Worm (Caenorhabditis elegans) whole organism, L1 larva: ENCODE measurements around the gene F14F7.4.

Experiments
- F16B12.6 ChIP-seq: fragments of 150-350 bp; optimal IDR thresholded peaks from 2 replicates; lab custom pipeline; 2014; ENCODE audit warnings: missing biosample characterization, missing genetic modification characterization
- Y116A8C.19 ChIP-seq: sonication (generic microtip); optimal IDR thresholded peaks from 2 replicates; lab custom pipeline; 2016; ENCODE audit warnings: missing compliant biosample characterization, missing genetic modification characterization, borderline replicate concordance
- aha-1 ChIP-seq: fragments of 150-350 bp; optimal IDR thresholded peaks from 2 replicates; lab custom pipeline; 2014; ENCODE audit warnings: missing biosample characterization, missing genetic modification characterization
- ceh-8 ChIP-seq: fragments of 200-800 bp; sonication (Bioruptor generic); optimal IDR thresholded peaks from 2 replicates; lab custom pipeline; 2018; ENCODE audit warnings: mild to moderate bottlenecking, missing genetic modification characterization, moderate library complexity, missing compliant biosample characterization
- ceh-82 ChIP-seq, 3 experiments: fragments of 150-350 bp in 1 of 3; sonication (generic microtip) in 2 of 3; optimal IDR thresholded peaks; 2 replicates each; lab custom pipeline; 2014 to 2017; ENCODE audit warnings: missing biosample characterization in 3 of 3, missing genetic modification characterization in 3 of 3
- ceh-88 ChIP-seq: fragments of 200-800 bp; sonication (Bioruptor generic); IDR thresholded peaks from 2 replicates; pipeline ENCODE4 v1.3.6; 2022; ENCODE audit warnings: missing genetic modification characterization, missing compliant biosample characterization
- dsc-1 ChIP-seq: sonication (generic microtip); optimal IDR thresholded peaks from 2 replicates; lab custom pipeline; 2016; ENCODE audit warnings: mild to moderate bottlenecking, missing genetic modification characterization, missing compliant biosample characterization
- efl-1 ChIP-seq, 4 experiments: fragments of 150-350 bp; optimal IDR thresholded peaks in 3 of 4; peaks in 1 of 4; 1 replicate in 1 of 4; 2 replicates in 3 of 4; lab custom pipeline; 2014; ENCODE audit warnings: missing biosample characterization in 2 of 4, missing genetic modification characterization in 2 of 4, missing genetic modification reagents in 2 of 4
- egl-13 ChIP-seq: sonication (generic microtip); optimal IDR thresholded peaks from 2 replicates; lab custom pipeline; 2016; ENCODE audit warnings: missing genotype, missing genetic modification reagents, missing genetic modification characterization, missing compliant biosample characterization
- egl-27 ChIP-seq, 2 experiments: fragments of 150-350 bp in 1 of 2; sonication (generic microtip); optimal IDR thresholded peaks; 3 replicates each; lab custom pipeline; 2017 to 2018; ENCODE audit warnings: missing biosample characterization in 2 of 2, missing genetic modification characterization in 2 of 2, missing genetic modification reagents in 2 of 2
- elt-2 ChIP-seq: sonication (generic microtip); optimal IDR thresholded peaks from 2 replicates; lab custom pipeline; 2016; ENCODE audit warnings: missing genetic modification characterization, mild to moderate bottlenecking, inconsistent platforms, missing compliant biosample characterization, missing genetic modification reagents
- elt-3 ChIP-seq, 6 experiments: fragments of 150-350 bp in 1 of 6; sonication (generic microtip); optimal IDR thresholded peaks; 2 replicates each; lab custom pipeline; 2017 to 2018; ENCODE audit warnings: missing biosample characterization in 6 of 6, missing genetic modification characterization in 6 of 6, inconsistent platforms in 1 of 6
- fkh-4 ChIP-seq: sonication (generic microtip); optimal IDR thresholded peaks from 2 replicates; lab custom pipeline; 2016; ENCODE audit warnings: missing compliant biosample characterization, missing genetic modification characterization, borderline replicate concordance
- fos-1 ChIP-seq: fragments of 150-350 bp; optimal IDR thresholded peaks from 2 replicates; lab custom pipeline; 2014; ENCODE audit warnings: missing biosample characterization, missing genetic modification characterization
- grh-1 ChIP-seq: fragments of 200-800 bp; sonication (Bioruptor generic); IDR thresholded peaks from 2 replicates; pipeline ENCODE4 v1.3.6; 2022; ENCODE audit warnings: missing genetic modification reagents, missing genetic modification characterization, missing compliant biosample characterization
- irx-1 ChIP-seq: sonication (generic microtip); optimal IDR thresholded peaks from 2 replicates; lab custom pipeline; 2016; ENCODE audit warnings: missing genetic modification characterization, missing compliant biosample characterization
- isw-1 ChIP-seq: fragments of 200-800 bp; sonication (Bioruptor generic); IDR thresholded peaks from 2 replicates; pipeline ENCODE4 v1.3.6; 2022; ENCODE audit warnings: missing genetic modification characterization, missing compliant biosample characterization
- lin-14 ChIP-seq: fragments of 200-800 bp; sonication (Bioruptor generic); optimal IDR thresholded peaks from 2 replicates; lab custom pipeline; 2018; ENCODE audit warnings: mild to moderate bottlenecking, missing genetic modification characterization, moderate library complexity, missing compliant biosample characterization
- lin-35 ChIP-seq, 2 experiments: fragments of 150-350 bp; optimal IDR thresholded peaks; 2 replicates each; lab custom pipeline; 2014; ENCODE audit warnings: missing biosample characterization in 2 of 2, missing genetic modification characterization in 2 of 2, missing genetic modification reagents in 2 of 2
- lin-39 ChIP-seq: fragments of 150-350 bp; optimal IDR thresholded peaks from 2 replicates; lab custom pipeline; 2014; ENCODE audit warnings: missing biosample characterization, missing genetic modification reagents, missing genetic modification characterization
- lir-3 ChIP-seq: sonication (generic microtip); optimal IDR thresholded peaks from 2 replicates; lab custom pipeline; 2016; ENCODE audit warnings: mild to moderate bottlenecking, missing genetic modification characterization, moderate library complexity, missing compliant biosample characterization; ENCODE audit not compliant: poor library complexity
- mdl-1 ChIP-seq, 2 experiments: fragments of 150-350 bp; optimal IDR thresholded peaks; 2 replicates each; lab custom pipeline; 2014 to 2017; ENCODE audit warnings: missing biosample characterization in 2 of 2, missing genetic modification characterization in 2 of 2, inconsistent platforms in 1 of 2
- mef-2 ChIP-seq: fragments of 150-350 bp; optimal IDR thresholded peaks from 2 replicates; lab custom pipeline; 2014; ENCODE audit warnings: missing biosample characterization, missing genetic modification characterization
- nhr-11 ChIP-seq: fragments of 150-350 bp; optimal IDR thresholded peaks from 2 replicates; lab custom pipeline; 2014; ENCODE audit warnings: missing biosample characterization, missing genetic modification characterization
- nhr-19 ChIP-seq: fragments of 200-800 bp; sonication (Bioruptor generic); conservative IDR thresholded peaks from 2 replicates; pipeline ENCODE4 v1.3.6; 2022; ENCODE audit warnings: missing genetic modification characterization, missing compliant biosample characterization
- nhr-20 ChIP-seq: sonication (generic microtip); optimal IDR thresholded peaks from 2 replicates; lab custom pipeline; 2016; ENCODE audit warnings: mild to moderate bottlenecking, missing genetic modification characterization, missing compliant biosample characterization
- nhr-237 ChIP-seq: fragments of 150-350 bp; optimal IDR thresholded peaks from 2 replicates; lab custom pipeline; 2014; ENCODE audit warnings: missing biosample characterization, missing genetic modification characterization
- nhr-28 ChIP-seq: fragments of 150-350 bp; optimal IDR thresholded peaks from 2 replicates; lab custom pipeline; 2014; ENCODE audit warnings: missing biosample characterization, missing genetic modification characterization
- nhr-47 ChIP-seq: sonication (generic microtip); optimal IDR thresholded peaks from 2 replicates; lab custom pipeline; 2016; ENCODE audit warnings: mild to moderate bottlenecking, missing genetic modification characterization, moderate library complexity, missing compliant biosample characterization
- nhr-77 ChIP-seq: fragments of 150-350 bp; optimal IDR thresholded peaks from 2 replicates; lab custom pipeline; 2014; ENCODE audit warnings: missing biosample characterization, missing genetic modification characterization
- nhr-90 ChIP-seq: sonication (generic microtip); optimal IDR thresholded peaks from 2 replicates; lab custom pipeline; 2016; ENCODE audit warnings: mild to moderate bottlenecking, missing genetic modification characterization, missing compliant biosample characterization; ENCODE audit not compliant: poor library complexity
- pag-3 ChIP-seq: sonication (generic microtip); optimal IDR thresholded peaks from 2 replicates; lab custom pipeline; 2017; ENCODE audit warnings: missing genetic modification characterization, mild to moderate bottlenecking, missing compliant biosample characterization, antibody characterized with exemption, borderline replicate concordance; ENCODE audit not compliant: insufficient read depth
- pax-3 ChIP-seq: fragments of 200-800 bp; sonication (Bioruptor generic); optimal IDR thresholded peaks from 2 replicates; lab custom pipeline; 2018; ENCODE audit warnings: mild to moderate bottlenecking, missing genetic modification characterization, moderate library complexity, missing compliant biosample characterization
- rnt-1 ChIP-seq: sonication (generic microtip); optimal IDR thresholded peaks from 2 replicates; lab custom pipeline; 2016; ENCODE audit warnings: mild to moderate bottlenecking, missing genetic modification characterization, moderate library complexity, missing compliant biosample characterization
- snpc-4 ChIP-seq: fragments of 150-350 bp; optimal IDR thresholded peaks from 2 replicates; lab custom pipeline; 2014; ENCODE audit warnings: missing biosample characterization, missing genetic modification characterization
- sox-4 ChIP-seq: sonication (generic microtip); optimal IDR thresholded peaks from 2 replicates; lab custom pipeline; 2016; ENCODE audit warnings: missing genetic modification characterization, missing compliant biosample characterization
- sup-37 ChIP-seq: fragments of 200-800 bp; sonication (Bioruptor generic); optimal IDR thresholded peaks from 2 replicates; lab custom pipeline; 2018; ENCODE audit warnings: mild to moderate bottlenecking, missing genetic modification characterization, missing compliant biosample characterization
- unc-130 ChIP-seq: fragments of 150-350 bp; optimal IDR thresholded peaks from 2 replicates; lab custom pipeline; 2017; ENCODE audit warnings: missing biosample characterization, missing genetic modification characterization, inconsistent platforms
- unc-30 ChIP-seq: sonication (generic microtip); optimal IDR thresholded peaks from 2 replicates; lab custom pipeline; 2017; ENCODE audit warnings: missing biosample characterization, missing genetic modification characterization
- unc-62 ChIP-seq: fragments of 150-350 bp; optimal IDR thresholded peaks from 2 replicates; lab custom pipeline; 2014; ENCODE audit warnings: missing biosample characterization, missing genetic modification reagents, missing genetic modification characterization
- unc-98 ChIP-seq: fragments of 200-800 bp; sonication (Bioruptor generic); IDR thresholded peaks from 2 replicates; pipeline ENCODE4 v1.3.6; 2022; ENCODE audit warnings: missing genetic modification characterization, missing compliant biosample characterization
- xbp-1 ChIP-seq: sonication (generic microtip); optimal IDR thresholded peaks from 2 replicates; lab custom pipeline; 2016; ENCODE audit warnings: missing genetic modification characterization, missing compliant biosample characterization
- ztf-11 ChIP-seq, 2 experiments: sonication (generic microtip); optimal IDR thresholded peaks; 2 replicates each; lab custom pipeline; 2016 to 2017; ENCODE audit warnings: missing genetic modification characterization in 2 of 2, missing biosample characterization in 1 of 2, missing compliant biosample characterization in 1 of 2

F14F7.4 gene

ce11 chrIII:13061136-13061535, 31.6 kb upstream of the F14F7.4 start (continued):
- TF ChIP-seq elt-3 (tag; optimal IDR thresholded peaks at IDR 0.05; lab: Kevin White, UChicago) (peak in 2 of 6 experiments; percentile 71 to 83), sup-37 (peak; percentile 74), pax-3 (tag; lab: Kevin White, UChicago) (peak; percentile 88), nhr-20 (peak; percentile 98), nhr-237 (tag; lab: Kevin White, UChicago) (peak; percentile 83), mef-2 (tag; lab: Kevin White, UChicago) (peak; percentile 86), sox-4 (peak; percentile 81), egl-27 (tag; optimal IDR thresholded peaks at IDR 0.05; lab: Kevin White, UChicago) (peak; percentile 68 to 90), ceh-88 (peak; percentile 67), grh-1 (GFP tag; lab: Robert Waterston, UW) (peak; percentile 90), aha-1 (tag; lab: Kevin White, UChicago) (peak; percentile 54), unc-62 (GFP tag; lab: Kevin White, UChicago) (peak; percentile 10), pag-3 (no peak), dsc-1 (peak; percentile 94), lin-39 (tag; lab: Kevin White, UChicago) (peak; percentile 94), ceh-8 (GFP tag; lab: Kevin White, UChicago) (peak; percentile 98), lin-14 (GFP tag; lab: Kevin White, UChicago) (peak; percentile 99), efl-1 (optimal IDR thresholded peaks at IDR 0.05; lab: Kevin White, UChicago) (peak; percentile 90 to 96), efl-1 (GFP tag; optimal IDR thresholded peaks at IDR 0.05 in 1 of 2; lab: Kevin White, UChicago) (peak; percentile 68 to 97), isw-1 (GFP tag; lab: Robert Waterston, UW) (peak; percentile 80), rnt-1 (tag; lab: Kevin White, UChicago) (peak; percentile 95), unc-98 (GFP tag; lab: Robert Waterston, UW) (no peak), fkh-4 (tag; lab: Kevin White, UChicago) (peak; percentile 74), nhr-28 (tag; lab: Kevin White, UChicago) (no peak), nhr-19 (peak; percentile 94), Y116A8C.19 (no peak), xbp-1 (tag; lab: Kevin White, UChicago) (peak; percentile 91), irx-1 (peak; percentile 94), elt-2 (tag; lab: Kevin White, UChicago) (peak; percentile 79), egl-13 (peak; percentile 94), unc-30 (tag; lab: Kevin White, UChicago) (peak; percentile 48), lin-35 (GFP tag; optimal IDR thresholded peaks at IDR 0.05; lab: Kevin White, UChicago) (peak; percentile 87 to 91), nhr-90 (tag; lab: Kevin White, UChicago) (peak; percentile 91), unc-130 (tag; lab: Kevin White, UChicago) (peak; percentile 64), mdl-1 (tag; optimal IDR thresholded peaks at IDR 0.05; lab: Kevin White, UChicago) (peak in 1 of 2 experiments; percentile 97), nhr-77 (tag; lab: Kevin White, UChicago) (peak; percentile 92), ceh-82 (tag; optimal IDR thresholded peaks at IDR 0.05; lab: Kevin White, UChicago) (peak; percentile 76 to 95 (median 91)), fos-1 (tag; lab: Kevin White, UChicago) (peak; percentile 94), snpc-4 (tag; lab: Kevin White, UChicago) (peak; percentile 82), F16B12.6 (peak; percentile 38), ztf-11 (tag; optimal IDR thresholded peaks at IDR 0.05; lab: Kevin White, UChicago) (peak in 1 of 2 experiments; percentile 82), lir-3 (peak; percentile 88), nhr-47 (peak; percentile 98), nhr-11 (tag; lab: Kevin White, UChicago) (peak; percentile 95)
- TF ChIP-seq, all 84 proteins: peak for 67
